Worm (Caenorhabditis elegans): ENCODE results near the gene unc-9.

unc-9 gene

DNA sequence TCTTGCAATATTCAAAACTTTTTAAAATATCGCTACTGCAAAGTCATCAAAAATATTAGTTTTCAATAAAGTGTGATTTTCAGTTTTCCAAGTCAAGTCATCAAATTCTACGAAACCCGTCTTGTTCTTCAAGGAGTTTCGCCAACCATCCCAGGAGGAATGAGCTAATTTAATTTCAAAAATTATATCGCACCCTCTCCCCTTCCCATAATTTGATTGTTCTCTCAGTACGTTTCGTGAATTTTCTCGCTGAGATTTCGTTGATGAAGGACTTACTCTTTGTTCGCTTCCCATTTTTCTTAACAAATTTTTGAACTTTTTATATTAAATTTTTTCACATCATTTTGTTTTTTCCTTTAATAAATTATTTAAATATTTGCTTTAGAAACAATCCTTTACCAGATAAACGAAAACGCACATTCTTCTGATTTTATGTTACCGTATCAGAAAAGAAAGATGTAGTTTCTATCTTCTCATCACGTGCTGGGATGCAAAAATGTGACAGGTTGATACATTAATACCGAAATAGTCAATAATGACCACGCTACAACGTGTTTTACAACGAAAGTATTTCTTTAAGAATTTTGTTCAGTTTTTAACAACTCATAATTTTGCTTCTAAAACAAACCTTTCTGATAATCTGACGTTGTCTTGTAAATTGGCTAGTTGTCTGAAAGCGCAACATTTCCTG is 45.2 kb downstream of the unc-9 start (continued):
- TF ChIP-seq lin-38 (GFP tag; IDR thresholded peaks at IDR 0.05) (no peak), saeg-2 (GFP tag; IDR thresholded peaks at IDR 0.05) (no peak), egl-43 (GFP tag; IDR thresholded peaks at IDR 0.05) (no peak), madf-5 (GFP tag; IDR thresholded peaks at IDR 0.05) (no peak), ztf-7 (tag; optimal IDR thresholded peaks at IDR 0.05) (no peak), Y75B8A.6 (GFP tag; IDR thresholded peaks at IDR 0.05) (no peak), tag-97 (GFP tag; IDR thresholded peaks at IDR 0.05) (no peak), aha-1 (tag) (no peak), nhr-6 (tag; optimal IDR thresholded peaks at IDR 0.05) (no peak), egl-27 (tag; optimal IDR thresholded peaks at IDR 0.05) (no peak), T20F7.1 (GFP tag; optimal IDR thresholded peaks at IDR 0.05) (peak; percentile 29), unc-62 (GFP tag; optimal IDR thresholded peaks at IDR 0.05 in 1 of 2) (peak in 1 of 2 experiments; percentile 3), unc-62 (tag; optimal IDR thresholded peaks at IDR 0.05) (no peak), hif-1 (tag; optimal IDR thresholded peaks at IDR 0.05) (no peak), ctbp-1 (GFP tag; IDR thresholded peaks at IDR 0.05) (no peak), hlh-30 (tag; optimal IDR thresholded peaks at IDR 0.05; ENCODE audit: insufficient read depth) (peak; percentile 71), spr-1 (tag; optimal IDR thresholded peaks at IDR 0.05) (no peak), F44E2.7 (GFP tag; IDR thresholded peaks at IDR 0.05) (no peak), snpc-4 (tag; optimal IDR thresholded peaks at IDR 0.05) (no peak), lin-13 (GFP tag; optimal IDR thresholded peaks at IDR 0.05) (no peak), ceh-32 (tag; optimal IDR thresholded peaks at IDR 0.05; ENCODE audit: poor library complexity) (no peak), fkh-10 (GFP tag; optimal IDR thresholded peaks at IDR 0.05) (no peak), duxl-1 (tag; optimal IDR thresholded peaks at IDR 0.05; ENCODE audit: poor library complexity) (no peak), ceh-82 (tag; optimal IDR thresholded peaks at IDR 0.05) (no peak), mdt-29 (GFP tag; IDR thresholded peaks at IDR 0.05) (no peak), ZK546.5 (tag; optimal IDR thresholded peaks at IDR 0.05) (no peak), daf-12 (tag; optimal IDR thresholded peaks at IDR 0.05) (no peak), sdz-12 (GFP tag; optimal IDR thresholded peaks at IDR 0.05) (no peak), arid-1 (GFP tag; conservative IDR thresholded peaks at IDR 0.05) (no peak), nhr-10 (tag; optimal IDR thresholded peaks at IDR 0.05) (no peak), ztf-11 (tag; optimal IDR thresholded peaks at IDR 0.05) (no peak), ceh-44 (GFP tag; IDR thresholded peaks at IDR 0.05) (no peak), daf-8 (GFP tag; IDR thresholded peaks at IDR 0.05) (no peak), dmd-6 (GFP tag; IDR thresholded peaks at IDR 0.05) (peak; percentile 52), jun-1 (tag; optimal IDR thresholded peaks at IDR 0.05) (no peak), rbr-2 (tag; optimal IDR thresholded peaks at IDR 0.05) (no peak), nhr-41 (GFP tag; IDR thresholded peaks at IDR 0.05) (no peak), nhr-111 (GFP tag; optimal IDR thresholded peaks at IDR 0.05) (no peak)

DNA sequence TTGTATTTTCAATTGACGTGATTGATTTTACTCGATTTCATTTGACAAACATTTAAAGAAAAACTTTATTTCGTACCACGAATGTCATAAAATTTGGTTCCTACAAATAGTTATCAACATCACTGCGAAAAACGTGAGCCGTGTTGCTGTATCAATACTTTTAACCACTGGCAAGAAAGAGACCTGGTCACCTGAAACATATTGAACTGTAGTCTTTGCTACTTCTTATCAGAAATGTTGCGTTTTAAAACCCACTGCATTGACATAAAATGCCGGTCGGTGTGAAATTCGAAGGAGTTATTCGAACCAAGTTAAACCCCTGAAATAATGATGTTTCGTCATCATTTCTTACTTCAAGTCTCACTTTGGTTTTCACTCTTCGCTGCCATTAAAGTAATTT is 46.0 kb downstream of the unc-9 start:
- TF ChIP-seq lsy-2 (tag; optimal IDR thresholded peaks at IDR 0.05): no peak
- no peak for TF ChIP-seq cey-2 (tag; optimal IDR thresholded peaks at IDR 0.05; ENCODE audit: borderline replicate concordance, insufficient read depth)
- TF ChIP-seq nhr-28 (tag; optimal IDR thresholded peaks at IDR 0.05): peak; percentile 52
- TF ChIP-seq F49E8.2 (tag; optimal IDR thresholded peaks at IDR 0.05; ENCODE audit: borderline replicate concordance): no peak
- no peak for TF ChIP-seq ceh-44 (GFP tag; IDR thresholded peaks at IDR 0.05)
- TF ChIP-seq ctbp-1 (GFP tag; IDR thresholded peaks at IDR 0.05): no peak
- TF ChIP-seq ceh-32 (tag; optimal IDR thresholded peaks at IDR 0.05; ENCODE audit: poor library complexity): no peak
- TF ChIP-seq set-16 (GFP tag; IDR thresholded peaks at IDR 0.05): no peak
- TF ChIP-seq zag-1 (tag; optimal IDR thresholded peaks at IDR 0.05): no peak
- peak; percentile 74 for TF ChIP-seq dmd-6 (GFP tag; IDR thresholded peaks at IDR 0.05)
- TF ChIP-seq hlh-11 (tag; optimal IDR thresholded peaks at IDR 0.05): peak; percentile 54
- TF ChIP-seq dpl-1 (GFP tag; optimal IDR thresholded peaks at IDR 0.05): no peak
- no peak for TF ChIP-seq nhr-48 (tag; optimal IDR thresholded peaks at IDR 0.05)
- TF ChIP-seq aly-2 (tag; optimal IDR thresholded peaks at IDR 0.05): no peak
- peak; percentile 39 for TF ChIP-seq hlh-30 (tag; optimal IDR thresholded peaks at IDR 0.05; ENCODE audit: insufficient read depth)
- no peak for TF ChIP-seq mxl-2 (GFP tag; conservative IDR thresholded peaks at IDR 0.05)
- no peak for TF ChIP-seq spr-1 (tag; optimal IDR thresholded peaks at IDR 0.05)
- TF ChIP-seq ZK337.2 (GFP tag; IDR thresholded peaks at IDR 0.05): no peak
- TF ChIP-seq dve-1 (tag; optimal IDR thresholded peaks at IDR 0.05; ENCODE audit: insufficient read depth): peak; percentile 61
- TF ChIP-seq egl-43 (GFP tag; IDR thresholded peaks at IDR 0.05): no peak

Data from whole organism, L4 larva.